Worm (Caenorhabditis elegans): Measurements from ENCODE around the gene mrp-3.

ce11 chrX:15943709-15944108 lies 4.6 kb upstream of the mrp-3 start, which contains the start of gene mec-5:
- TF ChIP-seq cnd-1 (tag; optimal IDR thresholded peaks at IDR 0.05) (no peak), nhr-237 (tag; optimal IDR thresholded peaks at IDR 0.05) (no peak), snpc-4 (tag; optimal IDR thresholded peaks at IDR 0.05) (no peak), nhr-76 (tag; optimal IDR thresholded peaks at IDR 0.05) (no peak), lin-13 (tag; optimal IDR thresholded peaks at IDR 0.05) (no peak), unc-39 (tag; optimal IDR thresholded peaks at IDR 0.05) (no peak), lsy-2 (tag; optimal IDR thresholded peaks at IDR 0.05) (no peak), ces-1 (GFP tag; optimal IDR thresholded peaks at IDR 0.05) (no peak), mep-1 (tag; optimal IDR thresholded peaks at IDR 0.05) (no peak), ztf-11 (tag; optimal IDR thresholded peaks at IDR 0.05) (no peak)

Measured in whole organism, mixed stage, embryonic.